Fruit fly (Drosophila melanogaster): ENCODE measurements around the gene Mhcl.

Mhcl gene

dm6 chr3R:16067494-16067893 lies 31.1 kb downstream of the Mhcl start, which contains the start of gene CG10185:
CG10185 (minus strand) TSS chr3R:16067594.
- TF ChIP-seq EcR (GFP tag; optimal IDR thresholded peaks at IDR 0.05), result no peak
- no peak for TF ChIP-seq usp (GFP tag; optimal IDR thresholded peaks at IDR 0.05)
- TF ChIP-seq CG8478 (optimal IDR thresholded peaks at IDR 0.05), result no peak
- no peak for TF ChIP-seq psq (optimal IDR thresholded peaks at IDR 0.05)
- TF ChIP-seq Dll (optimal IDR thresholded peaks at IDR 0.05), result no peak
- no peak for TF ChIP-seq pan (optimal IDR thresholded peaks at IDR 0.05)

dm6 chr3R:16051329-16051679 lies 47.3 kb downstream of the Mhcl start:
- no peak for TF ChIP-seq pan (optimal IDR thresholded peaks at IDR 0.05)

- TF ChIP-seq Dll (optimal IDR thresholded peaks at IDR 0.05), result no peak
- TF ChIP-seq pan (optimal IDR thresholded peaks at IDR 0.05), result no peak
- TF ChIP-seq CG8478 (optimal IDR thresholded peaks at IDR 0.05), result no peak
- no peak for TF ChIP-seq EcR (GFP tag; optimal IDR thresholded peaks at IDR 0.05)
- TF ChIP-seq usp (GFP tag; optimal IDR thresholded peaks at IDR 0.05), result no peak
- no peak for TF ChIP-seq psq (optimal IDR thresholded peaks at IDR 0.05)
These were observed 47.8 kb downstream of the Mhcl start, which contains the start of gene msps for dm6 chr3R:16050621-16051328. msps (plus strand) TSS chr3R:16050801.

dm6 chr3R:16049369-16049768 lies 49.2 kb downstream of the Mhcl start, which contains the start of the genes IKKbeta and CG5013:
IKKbeta (minus strand) TSS chr3R:16049421.
CG5013 (plus strand) TSS chr3R:16049670.
- TF ChIP-seq psq (optimal IDR thresholded peaks at IDR 0.05) (no peak), Dll (optimal IDR thresholded peaks at IDR 0.05) (no peak), usp (GFP tag; optimal IDR thresholded peaks at IDR 0.05) (no peak), pan (optimal IDR thresholded peaks at IDR 0.05) (no peak)

dm6 chr3R:16046030-16046429 lies 52.5 kb downstream of the Mhcl start, which contains the start of gene Jhbp5:
Jhbp5 (minus strand) TSS chr3R:16046130.
- TF ChIP-seq usp (GFP tag; optimal IDR thresholded peaks at IDR 0.05) (no peak), Dll (optimal IDR thresholded peaks at IDR 0.05) (no peak), psq (optimal IDR thresholded peaks at IDR 0.05) (no peak), CG8478 (optimal IDR thresholded peaks at IDR 0.05) (no peak), pan (optimal IDR thresholded peaks at IDR 0.05) (no peak), EcR (GFP tag; optimal IDR thresholded peaks at IDR 0.05) (no peak)

dm6 chr3R:16042900-16043548 lies 55.5 kb downstream of the Mhcl start, which contains the start of gene Jhbp4:
Jhbp4 (plus strand) TSS chr3R:16043498.
- no peak for TF ChIP-seq CG8478 (optimal IDR thresholded peaks at IDR 0.05)
- TF ChIP-seq pan (optimal IDR thresholded peaks at IDR 0.05), result no peak
- no peak for TF ChIP-seq EcR (GFP tag; optimal IDR thresholded peaks at IDR 0.05)
- no peak for TF ChIP-seq Dll (optimal IDR thresholded peaks at IDR 0.05)
- no peak for TF ChIP-seq psq (optimal IDR thresholded peaks at IDR 0.05)
- TF ChIP-seq usp (GFP tag; optimal IDR thresholded peaks at IDR 0.05), result no peak

dm6 chr3R:16042137-16042899 lies 56.2 kb downstream of the Mhcl start:
- TF ChIP-seq Dll (optimal IDR thresholded peaks at IDR 0.05) (no peak), EcR (GFP tag; optimal IDR thresholded peaks at IDR 0.05) (peak in 1 of 2 experiments; percentile 34)

- TF ChIP-seq EcR (GFP tag; optimal IDR thresholded peaks at IDR 0.05) (no peak), Dll (optimal IDR thresholded peaks at IDR 0.05) (no peak)
These were observed 57.6 kb downstream of the Mhcl start for dm6 chr3R:16040925-16041324.

- TF ChIP-seq pan (optimal IDR thresholded peaks at IDR 0.05) (no peak), usp (GFP tag; optimal IDR thresholded peaks at IDR 0.05) (no peak), CG8478 (optimal IDR thresholded peaks at IDR 0.05) (no peak), Dll (optimal IDR thresholded peaks at IDR 0.05) (no peak), EcR (GFP tag; optimal IDR thresholded peaks at IDR 0.05) (no peak), psq (optimal IDR thresholded peaks at IDR 0.05) (no peak)
These were observed 59.0 kb downstream of the Mhcl start for dm6 chr3R:16039557-16039956.

- TF ChIP-seq psq (optimal IDR thresholded peaks at IDR 0.05) (no peak), EcR (GFP tag; optimal IDR thresholded peaks at IDR 0.05) (no peak), Dll (optimal IDR thresholded peaks at IDR 0.05) (no peak), CG8478 (optimal IDR thresholded peaks at IDR 0.05) (no peak), pan (optimal IDR thresholded peaks at IDR 0.05) (no peak), usp (GFP tag; optimal IDR thresholded peaks at IDR 0.05) (no peak)
These were observed 60.5 kb downstream of the Mhcl start for dm6 chr3R:16038049-16038448.

- TF ChIP-seq EcR (GFP tag; optimal IDR thresholded peaks at IDR 0.05) (no peak), usp (GFP tag; optimal IDR thresholded peaks at IDR 0.05) (no peak), CG8478 (optimal IDR thresholded peaks at IDR 0.05) (no peak), psq (optimal IDR thresholded peaks at IDR 0.05) (no peak), Dll (optimal IDR thresholded peaks at IDR 0.05) (no peak), pan (optimal IDR thresholded peaks at IDR 0.05) (no peak)
These were observed 64.4 kb downstream of the Mhcl start for dm6 chr3R:16034186-16034585.

- no peak for TF ChIP-seq usp (GFP tag; optimal IDR thresholded peaks at IDR 0.05)
These were observed 64.8 kb downstream of the Mhcl start for dm6 chr3R:16033727-16034126.

All from whole organism.